Fruit fly (Drosophila melanogaster) S2 (cell line): Measurements from ENCODE around the gene CG2604.

Experiments
- CG8478 ChIP-seq: fragments of >200 bp; optimal IDR thresholded peaks from 2 replicates; lab custom pipeline; 2018
- CTCF ChIP-seq, 2 experiments: fragments of >200 bp; optimal IDR thresholded peaks; 2 replicates each; lab custom pipeline; 2018

The CG2604 gene

dm6 chr3R:5175944-5176343 is 47.2 kb downstream of the CG2604 start:
- no peak for TF ChIP-seq CTCF (optimal IDR thresholded peaks at IDR 0.05; lab: Kevin White, UChicago)
- TF ChIP-seq CG8478 (lab: Kevin White, UChicago) = no peak

dm6 chr3R:5171972-5172371 is 51.2 kb downstream of the CG2604 start:
- TF ChIP-seq CTCF (optimal IDR thresholded peaks at IDR 0.05; lab: Kevin White, UChicago) (no peak), CG8478 (lab: Kevin White, UChicago) (no peak)
